Worm (Caenorhabditis elegans): Measurements from ENCODE around the gene C02F5.14.

The C02F5.14 gene

ce11 chrIII:8227511-8227910, 7.8 kb downstream of the C02F5.14 start, which contains the start of gene fbxl-1 (continued):
- TF ChIP-seq snu-23 (GFP tag; optimal IDR thresholded peaks at IDR 0.05) = peak; percentile 87
- TF ChIP-seq unc-130 (tag; optimal IDR thresholded peaks at IDR 0.05) = peak; percentile 56
- TF ChIP-seq fkh-4 (tag; optimal IDR thresholded peaks at IDR 0.05; ENCODE audit: borderline replicate concordance) = no peak
- no peak for TF ChIP-seq unc-30 (tag; optimal IDR thresholded peaks at IDR 0.05)
- no peak for TF ChIP-seq nhr-12 (tag; optimal IDR thresholded peaks at IDR 0.05)
- TF ChIP-seq elt-2 (tag; optimal IDR thresholded peaks at IDR 0.05) = peak; percentile 21
- no peak for TF ChIP-seq alr-1 (tag; optimal IDR thresholded peaks at IDR 0.05; ENCODE audit: borderline replicate concordance)
- peak; percentile 63 to 82 for TF ChIP-seq lin-35 (GFP tag; optimal IDR thresholded peaks at IDR 0.05)
- peak; percentile 43 for TF ChIP-seq fos-1 (tag; optimal IDR thresholded peaks at IDR 0.05)
- peak; percentile 65 for TF ChIP-seq lin-13 (GFP tag; optimal IDR thresholded peaks at IDR 0.05)
- peak; percentile 6 for TF ChIP-seq snpc-4 (tag; optimal IDR thresholded peaks at IDR 0.05)
- TF ChIP-seq C34B4.2 (tag; optimal IDR thresholded peaks at IDR 0.05) = no peak
- TF ChIP-seq nhr-76 (tag; optimal IDR thresholded peaks at IDR 0.05) = no peak
- TF ChIP-seq C16A3.4 (tag; optimal IDR thresholded peaks at IDR 0.05) = peak; percentile 82
- TF ChIP-seq vab-15 (tag; optimal IDR thresholded peaks at IDR 0.05) = no peak
- peak; percentile 81 for TF ChIP-seq tbx-2 (tag; optimal IDR thresholded peaks at IDR 0.05)
- no peak for TF ChIP-seq pqm-1 (tag; optimal IDR thresholded peaks at IDR 0.05)
- no peak for TF ChIP-seq unc-98 (GFP tag; IDR thresholded peaks at IDR 0.05)
- TF ChIP-seq F16B12.6 (tag; optimal IDR thresholded peaks at IDR 0.05) = peak; percentile 50
- TF ChIP-seq ztf-4 (tag; optimal IDR thresholded peaks at IDR 0.05) = peak; percentile 60
- no peak for TF ChIP-seq nhr-28 (tag; optimal IDR thresholded peaks at IDR 0.05)
- TF ChIP-seq hlh-17 (GFP tag; optimal IDR thresholded peaks at IDR 0.05; ENCODE audit: borderline replicate concordance) = no peak
- peak; percentile 65 for TF ChIP-seq skn-1 (tag; optimal IDR thresholded peaks at IDR 0.05)
- no peak for TF ChIP-seq nhr-237 (tag; optimal IDR thresholded peaks at IDR 0.05)
- TF ChIP-seq nhr-11 (tag; optimal IDR thresholded peaks at IDR 0.05) = no peak
- peak; percentile 9 for TF ChIP-seq zip-4 (GFP tag; optimal IDR thresholded peaks at IDR 0.05)
- no peak for TF ChIP-seq hlh-4 (tag; optimal IDR thresholded peaks at IDR 0.05)
- TF ChIP-seq efl-1 (optimal IDR thresholded peaks at IDR 0.05) = peak; percentile 68 to 70
- peak; percentile 48 to 97 for TF ChIP-seq efl-1 (GFP tag; optimal IDR thresholded peaks at IDR 0.05 in 1 of 2)
- TF ChIP-seq ztf-11 (tag; optimal IDR thresholded peaks at IDR 0.05) = peak in 1 of 2 experiments; percentile 73
- TF ChIP-seq dpl-1 (GFP tag; optimal IDR thresholded peaks at IDR 0.05) = peak; percentile 52 to 57 (median 53)
- TF ChIP-seq jun-1 (tag; optimal IDR thresholded peaks at IDR 0.05) = peak; percentile 47
- TF ChIP-seq lin-39 (tag; optimal IDR thresholded peaks at IDR 0.05) = no peak
- no peak for TF ChIP-seq C04F5.9 (tag; optimal IDR thresholded peaks at IDR 0.05)
- TF ChIP-seq nhr-19 (GFP tag; conservative IDR thresholded peaks at IDR 0.05) = peak; percentile 71
- TF ChIP-seq ceh-90 (tag; optimal IDR thresholded peaks at IDR 0.05) = no peak
- TF ChIP-seq elt-3 (tag; optimal IDR thresholded peaks at IDR 0.05) = peak in 2 of 6 experiments; percentile 14 to 61
- peak; percentile 71 for TF ChIP-seq nhr-77 (tag; optimal IDR thresholded peaks at IDR 0.05)
- no peak for TF ChIP-seq egl-27 (tag; optimal IDR thresholded peaks at IDR 0.05)
- TF ChIP-seq hpl-2 (GFP tag; optimal IDR thresholded peaks at IDR 0.05) = no peak
- peak; percentile 96 for TF ChIP-seq unc-86 (tag; optimal IDR thresholded peaks at IDR 0.05)
- peak; percentile 82 for TF ChIP-seq rnt-1 (tag; optimal IDR thresholded peaks at IDR 0.05)
- TF ChIP-seq efl-3 (GFP tag; optimal IDR thresholded peaks at IDR 0.05) = no peak
- no peak for TF ChIP-seq ama-1 (optimal IDR thresholded peaks at IDR 0.05)
- TF ChIP-seq xbp-1 (tag; optimal IDR thresholded peaks at IDR 0.05) = peak; percentile 73
- TF ChIP-seq nhr-90 (tag; optimal IDR thresholded peaks at IDR 0.05; ENCODE audit: poor library complexity) = peak; percentile 32
- TF ChIP-seq aly-2 (tag; optimal IDR thresholded peaks at IDR 0.05) = no peak
- no peak for TF ChIP-seq ets-5 (GFP tag; IDR thresholded peaks at IDR 0.05)
- TF ChIP-seq aha-1 (tag; optimal IDR thresholded peaks at IDR 0.05) = no peak
- no peak for TF ChIP-seq lin-15B (tag; optimal IDR thresholded peaks at IDR 0.05)
- TF ChIP-seq sup-37 (GFP tag; optimal IDR thresholded peaks at IDR 0.05) = no peak
- no peak for TF ChIP-seq sptf-1 (tag; optimal IDR thresholded peaks at IDR 0.05)
- no peak for TF ChIP-seq nhr-84 (tag; optimal IDR thresholded peaks at IDR 0.05)
- TF ChIP-seq lsy-2 (tag; optimal IDR thresholded peaks at IDR 0.05) = peak; percentile 75 to 88

Measured in whole organism, L1 larva.